Worm (Caenorhabditis elegans): ENCODE results near the gene W02A2.8.

DNA sequence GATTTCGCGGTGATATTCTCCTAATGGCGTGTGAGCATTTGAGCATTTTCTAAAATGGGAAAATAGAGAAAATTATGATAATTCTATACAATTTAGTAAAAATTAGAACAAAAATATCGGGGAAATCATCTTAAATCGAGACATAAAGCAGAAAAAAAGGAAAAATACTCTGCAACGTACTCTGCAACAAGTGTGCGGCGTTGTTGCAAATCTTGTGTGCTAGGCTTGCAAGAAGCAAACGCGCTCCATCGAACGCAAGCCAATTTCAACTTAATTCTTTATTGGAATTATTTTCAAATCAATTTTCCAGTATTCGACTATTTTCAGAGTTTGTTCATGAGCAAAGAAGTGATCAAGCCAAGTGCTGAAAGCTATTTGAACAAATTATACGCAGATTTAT is 27.7 kb upstream of the W02A2.8 start, which contains the start of the genes Y62E10A.20, Y62E10A.23 and mdt-9:
- TF ChIP-seq ceh-39 (tag; optimal IDR thresholded peaks at IDR 0.05) = peak; percentile 78
- TF ChIP-seq ztf-11 (tag; optimal IDR thresholded peaks at IDR 0.05) = peak; percentile 72
- TF ChIP-seq nhr-28 (tag; optimal IDR thresholded peaks at IDR 0.05) = peak; percentile 62
- peak; percentile 43 for TF ChIP-seq unc-62 (GFP tag; optimal IDR thresholded peaks at IDR 0.05)
- TF ChIP-seq blmp-1 (tag; optimal IDR thresholded peaks at IDR 0.05) = peak; percentile 57
- peak; percentile 63 for TF ChIP-seq lin-13 (tag; optimal IDR thresholded peaks at IDR 0.05)
- TF ChIP-seq snpc-4 (tag; optimal IDR thresholded peaks at IDR 0.05) = no peak

Data from whole organism, mixed stage, embryonic.